Fruit fly (Drosophila melanogaster) whole organism, embryonic: Measurements from ENCODE around the gene CG13252.

Source experiments
- CG10147 ChIP-seq: fragments of 200-800 bp; sonication (Bioruptor generic); optimal IDR thresholded peaks from 2 replicates; lab custom pipeline; 2019; ENCODE audit warnings: missing biosample characterization, mild to moderate bottlenecking, missing genetic modification characterization, moderate library complexity
- CG11723 ChIP-seq: fragments of 200-800 bp; sonication (Bioruptor generic); optimal IDR thresholded peaks from 2 replicates; lab custom pipeline; 2017; ENCODE audit warnings: missing biosample characterization, mild to moderate bottlenecking, missing genetic modification characterization
- CG12659 ChIP-seq: fragments of 200-800 bp; sonication (Bioruptor generic); optimal IDR thresholded peaks from 3 replicates; lab custom pipeline; 2017; ENCODE audit warnings: mild to moderate bottlenecking, missing biosample characterization, missing genetic modification reagents, missing genetic modification characterization
- CG13424 ChIP-seq: fragments of 200-800 bp; sonication (Bioruptor generic); optimal IDR thresholded peaks from 2 replicates; lab custom pipeline; 2019; ENCODE audit warnings: missing biosample characterization, mild to moderate bottlenecking, missing genetic modification characterization, moderate library complexity
- CG13624 ChIP-seq: fragments of 200-800 bp; sonication (Bioruptor generic); optimal IDR thresholded peaks from 2 replicates; lab custom pipeline; 2016; ENCODE audit warnings: missing biosample characterization, missing genetic modification characterization
- CG13894 ChIP-seq: fragments of 200-800 bp; sonication (Bioruptor generic); optimal IDR thresholded peaks from 3 replicates; lab custom pipeline; 2018; ENCODE audit warnings: missing biosample characterization, mild to moderate bottlenecking, missing genetic modification characterization, moderate library complexity
- CG15479 ChIP-seq: fragments of 200-800 bp; sonication (Bioruptor generic); optimal IDR thresholded peaks from 3 replicates; lab custom pipeline; 2019; ENCODE audit warnings: missing biosample characterization, mild to moderate bottlenecking, missing genetic modification characterization, moderate library complexity
- CG17568 ChIP-seq: fragments of 200-800 bp; sonication (Bioruptor generic); optimal IDR thresholded peaks from 2 replicates; lab custom pipeline; 2018; ENCODE audit warnings: missing biosample characterization, mild to moderate bottlenecking, missing genetic modification characterization, moderate library complexity
- CG17612 ChIP-seq: fragments of 200-800 bp; sonication (Bioruptor generic); IDR thresholded peaks from 2 replicates; pipeline ENCODE4 v1.3.6; 2022; ENCODE audit warnings: missing biosample characterization, missing genetic modification characterization
- CG18619 ChIP-seq: fragments of 200-800 bp; sonication (Bioruptor generic); optimal IDR thresholded peaks from 3 replicates; lab custom pipeline; 2017; ENCODE audit warnings: missing biosample characterization, mild to moderate bottlenecking, missing genetic modification characterization
- CG2199 ChIP-seq: fragments of 200-800 bp; sonication (Bioruptor generic); IDR thresholded peaks from 3 replicates; pipeline ENCODE4 v1.3.6; 2022; ENCODE audit warnings: missing biosample characterization, missing genetic modification characterization
- CG31224 ChIP-seq: fragments of 200-800 bp; sonication (Bioruptor generic); IDR thresholded peaks from 2 replicates; pipeline ENCODE4 v1.3.6; 2022; ENCODE audit warnings: missing biosample characterization, missing genetic modification characterization
- CG32532 ChIP-seq: fragments of 200-800 bp; sonication (Bioruptor generic); IDR thresholded peaks from 2 replicates; pipeline ENCODE4 v1.3.6; 2022; ENCODE audit warnings: missing biosample characterization, missing genetic modification characterization
- CG34224 ChIP-seq: fragments of 200-800 bp; sonication (Bioruptor generic); IDR thresholded peaks from 3 replicates; pipeline ENCODE4 v1.3.6; 2022; ENCODE audit warnings: missing biosample characterization, missing genetic modification characterization; ENCODE audit not compliant: partially characterized antibody
- CG4328 ChIP-seq: fragments of 200-800 bp; sonication (Bioruptor generic); optimal IDR thresholded peaks from 3 replicates; lab custom pipeline; 2017; ENCODE audit warnings: missing biosample characterization, missing genetic modification reagents, missing genetic modification characterization
- CG4360 ChIP-seq: fragments of 200-800 bp; sonication (Bioruptor generic); IDR thresholded peaks from 2 replicates; pipeline ENCODE4 v1.3.6; 2022; ENCODE audit warnings: missing biosample characterization, missing genetic modification characterization
- CG4820 ChIP-seq: fragments of 200-800 bp; sonication (Bioruptor generic); optimal IDR thresholded peaks from 3 replicates; lab custom pipeline; 2016; ENCODE audit warnings: missing biosample characterization, missing genetic modification characterization
- CG6272 ChIP-seq: fragments of 200-800 bp; sonication (Bioruptor generic); IDR thresholded peaks from 2 replicates; pipeline ENCODE4 v1.3.6; 2022; ENCODE audit warnings: missing biosample characterization, missing genetic modification characterization
- CG6689 ChIP-seq: fragments of 200-800 bp; sonication (Bioruptor generic); IDR thresholded peaks from 2 replicates; pipeline ENCODE4 v1.3.6; 2022; ENCODE audit warnings: missing biosample characterization, missing genetic modification characterization
- CTCF ChIP-seq: fragments of 200-800 bp; sonication (Bioruptor generic); optimal IDR thresholded peaks from 2 replicates; lab custom pipeline; 2017; ENCODE audit warnings: missing biosample characterization, mild to moderate bottlenecking, missing genetic modification characterization, moderate library complexity
- Dll ChIP-seq: fragments of 200-800 bp; sonication (Bioruptor generic); IDR thresholded peaks from 4 replicates; pipeline ENCODE4 v1.3.6; 2022; ENCODE audit warnings: missing biosample characterization, missing genetic modification characterization; ENCODE audit not compliant: partially characterized antibody
- HHEX ChIP-seq: fragments of 200-800 bp; sonication (Bioruptor generic); optimal IDR thresholded peaks from 3 replicates; lab custom pipeline; 2017; ENCODE audit warnings: missing biosample characterization, mild to moderate bottlenecking, missing genetic modification characterization, missing genetic modification reagents
- HLH3B ChIP-seq: fragments of 200-800 bp; sonication (Bioruptor generic); IDR thresholded peaks from 2 replicates; pipeline ENCODE4 v1.3.6; 2022; ENCODE audit warnings: missing biosample characterization, missing genetic modification characterization
- Myb ChIP-seq: fragments of 200-800 bp; sonication (Bioruptor generic); optimal IDR thresholded peaks from 2 replicates; lab custom pipeline; 2016; ENCODE audit warnings: missing biosample characterization, missing genetic modification characterization
- Sry-δ ChIP-seq: fragments of 200-800 bp; sonication (Bioruptor generic); optimal IDR thresholded peaks from 2 replicates; lab custom pipeline; 2016; ENCODE audit warnings: missing biosample characterization, missing genetic modification characterization
- Taf1 ChIP-seq: fragments of 200-800 bp; sonication (Bioruptor generic); IDR thresholded peaks from 2 replicates; pipeline ENCODE4 v1.3.6; 2022; ENCODE audit warnings: missing biosample characterization, missing genetic modification characterization
- Trl ChIP-seq, 3 experiments: fragments of >200 bp in 2 of 3; fragments of 200-800 bp in 1 of 3; sonication (Bioruptor generic) in 1 of 3; optimal IDR thresholded peaks; 2 replicates in 1 of 3; 3 replicates in 2 of 3; lab custom pipeline; 2016 to 2017; ENCODE audit warnings: missing biosample characterization in 1 of 3, missing genetic modification characterization in 1 of 3
- bowl ChIP-seq: fragments of 200-800 bp; sonication (Bioruptor generic); IDR thresholded peaks from 2 replicates; pipeline ENCODE4 v1.3.6; 2022; ENCODE audit warnings: missing biosample characterization, missing genetic modification characterization
- crol ChIP-seq: fragments of 200-800 bp; sonication (Bioruptor generic); IDR thresholded peaks from 2 replicates; pipeline ENCODE4 v1.3.6; 2022; ENCODE audit warnings: missing biosample characterization, missing genetic modification characterization
- en ChIP-seq: fragments of 200-800 bp; sonication (Bioruptor generic); optimal IDR thresholded peaks from 2 replicates; lab custom pipeline; 2016; ENCODE audit warnings: missing biosample characterization, missing genetic modification characterization
- lbe ChIP-seq: fragments of 200-800 bp; sonication (Bioruptor generic); optimal IDR thresholded peaks from 2 replicates; lab custom pipeline; 2016; ENCODE audit warnings: missing biosample characterization, mild to moderate bottlenecking, missing genetic modification characterization
- nerfin-2 ChIP-seq: fragments of 200-800 bp; sonication (Bioruptor generic); IDR thresholded peaks from 2 replicates; pipeline ENCODE4 v1.3.6; 2022; ENCODE audit warnings: missing biosample characterization, missing genetic modification characterization; ENCODE audit not compliant: partially characterized antibody
- onecut ChIP-seq: fragments of 200-800 bp; sonication (Bioruptor generic); IDR thresholded peaks from 2 replicates; pipeline ENCODE4 v1.3.6; 2022; ENCODE audit warnings: missing biosample characterization, missing genetic modification characterization
- pan ChIP-seq, 4 experiments: fragments of >200 bp in 3 of 4; fragments of 200-800 bp in 1 of 4; sonication (Bioruptor generic) in 1 of 4; optimal IDR thresholded peaks in 3 of 4; IDR thresholded peaks in 1 of 4; 2 replicates each; pipeline versions ENCODE4 v1.3.6 to Lab custom; 2017 to 2022; ENCODE audit warnings: missing biosample characterization in 2 of 4, missing genetic modification characterization in 2 of 4, mixed read lengths in 1 of 4
- pb ChIP-seq: fragments of 200-800 bp; sonication (Bioruptor generic); optimal IDR thresholded peaks from 3 replicates; lab custom pipeline; 2016; ENCODE audit warnings: missing biosample characterization, missing genetic modification characterization
- sens ChIP-seq: fragments of 200-800 bp; sonication (Bioruptor generic); peaks from one replicate; lab custom pipeline; 2016; ENCODE audit warnings: missing biosample characterization, missing genetic modification characterization
- sim ChIP-seq: fragments of 200-800 bp; sonication (Bioruptor generic); IDR thresholded peaks from 2 replicates; pipeline ENCODE4 v1.3.6; 2022; ENCODE audit warnings: missing biosample characterization, missing genetic modification characterization
- sr ChIP-seq: fragments of 200-800 bp; sonication (Bioruptor generic); IDR thresholded peaks from 3 replicates; pipeline ENCODE4 v1.3.6; 2022; ENCODE audit warnings: missing biosample characterization, missing genetic modification characterization
- wdn ChIP-seq: fragments of 200-800 bp; sonication (Bioruptor generic); IDR thresholded peaks from 2 replicates; pipeline ENCODE4 v1.3.6; 2022; ENCODE audit warnings: missing biosample characterization, missing genetic modification characterization

Gene CG13252

dm6 chr3L:20778224-20779063, 48.1 kb downstream of the CG13252 start, which contains the start of the genes Pex16 and Pex14 (continued):
- peak; percentile 19; the same call in 1 of the 2 replicates for TF ChIP-seq Taf1 (GFP tag; lab: Robert Waterston, UW)
- peak; percentile 54; the same call in 1 of the 2 replicates for TF ChIP-seq CG6272
- TF ChIP-seq en = peak; percentile 35
- peak; percentile 82 for TF ChIP-seq CG32532
- peak; percentile 31 for TF ChIP-seq HHEX (GFP tag; lab: Kevin White, UChicago)
- peak; percentile 44 for TF ChIP-seq Sry-δ (GFP tag; lab: Kevin White, UChicago)
- peak; percentile 45 for TF ChIP-seq CG4820
- TF ChIP-seq CG12659 (GFP tag; lab: Kevin White, UChicago) = peak; percentile 56
- peak; percentile 75; the same call in 2 of the 3 replicates for TF ChIP-seq CG2199
- peak; percentile 70 for TF ChIP-seq CG13424 (tag; lab: Kevin White, UChicago)
- TF ChIP-seq sr (GFP tag; lab: Robert Waterston, UW) = peak; percentile 22; the same call in 1 of the 3 replicates
- TF ChIP-seq CG11723 = peak; percentile 30
- peak; percentile 99 for TF ChIP-seq CG6689 (GFP tag; lab: Robert Waterston, UW)
- peak; percentile 69 for TF ChIP-seq CG18619 (GFP tag; lab: Kevin White, UChicago)
- TF ChIP-seq CG10147 (GFP tag; lab: Kevin White, UChicago) = no peak
- TF ChIP-seq CG31224 (GFP tag; lab: Robert Waterston, UW) = peak; percentile 48
- TF ChIP-seq nerfin-2 (GFP tag; lab: Robert Waterston, UW) = no peak
- TF ChIP-seq CG17568 (GFP tag; lab: Kevin White, UChicago) = no peak
- peak; percentile 70 for TF ChIP-seq HLH3B (GFP tag; lab: Robert Waterston, UW)
- TF ChIP-seq CTCF (GFP tag; lab: Kevin White, UChicago) = no peak
- no peak for TF ChIP-seq sim (GFP tag; lab: Robert Waterston, UW)
- TF ChIP-seq sens = peak; percentile 96
- peak; percentile 78 for TF ChIP-seq CG13624 (GFP tag; lab: Kevin White, UChicago)
- TF ChIP-seq Myb = peak; percentile 66
- no peak for TF ChIP-seq Dll
- TF ChIP-seq pb (GFP tag; lab: Kevin White, UChicago) = peak; percentile 33
- no peak for TF ChIP-seq bowl
- TF ChIP-seq CG13894 = no peak
- no peak for TF ChIP-seq lbe

DNA sequence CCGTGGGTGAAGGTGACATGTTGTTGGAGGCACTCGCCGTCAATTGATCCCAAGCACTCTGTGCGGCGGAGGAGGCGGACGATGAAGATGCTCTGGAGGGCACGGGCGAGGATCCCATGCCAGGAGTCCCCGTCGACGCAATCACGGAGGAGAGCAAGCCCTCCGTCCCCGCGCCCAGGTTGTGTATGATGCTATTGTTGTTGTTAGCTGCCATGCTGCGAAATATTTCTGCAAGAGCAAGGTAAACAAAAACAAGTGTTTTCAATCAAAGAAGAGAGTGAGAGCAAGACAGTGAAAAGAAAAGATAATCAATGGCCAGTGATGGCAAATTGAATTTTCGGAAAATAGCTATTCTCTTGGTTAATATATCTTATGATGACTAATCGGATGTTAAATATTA, 54.0 kb downstream of the CG13252 start:
- TF ChIP-seq wdn (GFP tag; lab: Robert Waterston, UW) (0 out of 2 replicates have a peak, but pooled peaks have one; percentile 19), CG34224 (GFP tag; lab: Robert Waterston, UW) (peak; percentile 17; the same call in 1 of the 3 replicates), pan (optimal IDR thresholded peaks at IDR 0.05; lab: Kevin White, UChicago) (no peak), pan (GFP tag; optimal IDR thresholded peaks at IDR 0.05 in 1 of 2, IDR thresholded peaks at IDR 0.05 in 1 of 2) (no peak), CG15479 (peak; percentile 66), CG4328 (GFP tag; lab: Kevin White, UChicago) (no peak), Trl (optimal IDR thresholded peaks at IDR 0.05; lab: Kevin White, UChicago) (peak in 1 of 2 experiments; percentile 32), Trl (GFP tag; optimal IDR thresholded peaks at IDR 0.05; lab: Kevin White, UChicago) (no peak), CG17612 (GFP tag; lab: Robert Waterston, UW) (no peak), crol (GFP tag; lab: Robert Waterston, UW) (peak; percentile 38; the same call in 1 of the 2 replicates), CG4360 (GFP tag; lab: Robert Waterston, UW) (peak; percentile 59), onecut (GFP tag; lab: Robert Waterston, UW) (peak; percentile 38)
